Fruit fly (Drosophila melanogaster): Measurements from ENCODE around the gene Ten-m.

DNA sequence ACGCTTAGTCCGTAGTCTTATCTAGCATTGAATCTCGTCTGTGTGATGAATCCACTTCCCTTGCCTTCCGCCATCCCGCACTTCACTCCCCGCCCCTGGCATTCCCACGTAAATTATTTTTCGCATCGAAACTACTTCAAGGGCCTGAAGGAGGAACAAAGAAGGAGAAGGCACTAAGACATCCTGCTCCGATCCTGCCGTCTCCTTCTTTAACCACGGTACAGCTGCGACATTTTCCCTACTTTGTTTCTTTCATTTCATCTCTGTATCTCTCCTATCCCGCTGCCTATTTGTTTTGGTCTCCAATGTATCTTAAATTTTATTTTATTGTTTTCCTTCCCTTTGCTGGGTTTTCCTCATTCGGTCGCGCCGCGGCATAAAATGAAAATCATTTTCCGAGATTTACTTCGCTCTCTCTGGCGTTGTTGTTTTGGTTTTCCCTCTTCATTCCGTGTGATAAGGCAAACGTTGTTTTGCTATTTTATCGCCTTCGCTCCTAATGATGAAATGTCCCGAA lies 6.8 kb downstream of the Ten-m start:
- no peak for TF ChIP-seq Ets98B (GFP tag; IDR thresholded peaks at IDR 0.05)
- no peak for TF ChIP-seq fd96Ca (GFP tag; IDR thresholded peaks at IDR 0.05)
- TF ChIP-seq CG15710 (tag; optimal IDR thresholded peaks at IDR 0.05) = no peak
- no peak for TF ChIP-seq Pif1A (GFP tag; optimal IDR thresholded peaks at IDR 0.05)
